Worm (Caenorhabditis elegans): ENCODE data around the gene str-252.

- TF ChIP-seq ama-1 (optimal IDR thresholded peaks at IDR 0.05), result no peak
- no peak for TF ChIP-seq aly-1 (tag; optimal IDR thresholded peaks at IDR 0.05)
- TF ChIP-seq hmg-4 (GFP tag; optimal IDR thresholded peaks at IDR 0.05), result no peak
- TF ChIP-seq flt-1 (GFP tag; IDR thresholded peaks at IDR 0.05), result no peak
Observed at ce11 chrV:13946385-13947019, 30.2 kb downstream of the str-252 start, which contains the start of the genes srx-10 and clec-226.

All from whole organism, early embryonic.